Fruit fly (Drosophila melanogaster) S2 (cell line): ENCODE results near the gene Smr.

ENCODE experiments used
- CG8478 ChIP-seq: fragments of >200 bp; optimal IDR thresholded peaks from 2 replicates; lab custom pipeline; 2018
- CTCF ChIP-seq, 2 experiments: fragments of >200 bp; optimal IDR thresholded peaks; 2 replicates each; lab custom pipeline; 2018

DNA sequence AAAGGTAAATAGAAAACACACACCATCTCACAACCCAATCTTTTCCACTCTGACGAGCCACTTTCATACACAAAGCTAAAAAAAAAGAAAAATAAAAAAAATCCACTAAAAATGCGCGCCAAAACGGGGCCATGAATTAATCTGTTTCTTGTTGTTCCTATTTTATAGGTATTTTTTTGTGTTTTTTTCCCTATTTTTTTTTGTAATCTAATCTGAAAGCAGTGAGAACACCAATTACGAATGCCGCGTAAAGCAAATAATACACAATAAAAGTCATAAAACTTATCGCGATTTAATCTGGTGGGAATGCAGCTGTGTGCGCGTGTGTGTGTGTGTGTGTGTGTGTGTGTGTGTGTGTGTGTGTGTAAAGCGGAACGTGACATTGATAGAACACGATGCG is 19.1 kb downstream of the Smr start:
- TF ChIP-seq CG8478 (lab: Kevin White, UChicago) (no peak), CTCF (optimal IDR thresholded peaks at IDR 0.05; lab: Kevin White, UChicago) (no peak)
